Worm (Caenorhabditis elegans) whole organism, L4 larva: ENCODE data around the gene bgnt-1.1.

ENCODE experiments used
- D1046.2 ChIP-seq: fragments of 200-800 bp; sonication (Bioruptor generic); IDR thresholded peaks from 2 replicates; pipeline ENCODE4 v1.3.6; 2022; ENCODE audit warnings: missing genetic modification characterization, missing compliant biosample characterization
- T26A8.4 ChIP-seq: fragments of 200-800 bp; sonication (Bioruptor generic); IDR thresholded peaks from 2 replicates; pipeline ENCODE4 v1.3.6; 2022; ENCODE audit warnings: missing genetic modification characterization, missing compliant biosample characterization
- Y48G9A.11 ChIP-seq: fragments of 200-800 bp; sonication (Bioruptor generic); IDR thresholded peaks from 2 replicates; pipeline ENCODE4 v1.3.6; 2022; ENCODE audit warnings: missing genetic modification reagents, missing genetic modification characterization, missing compliant biosample characterization
- aha-1 ChIP-seq: fragments of 150-350 bp; peaks from one replicate; lab custom pipeline; 2014; ENCODE audit warnings: missing biosample characterization, missing genetic modification characterization
- ama-1 ChIP-seq: fragments of 150-350 bp; optimal IDR thresholded peaks from 2 replicates; lab custom pipeline; 2014; ENCODE audit warnings: inconsistent platforms, mixed read lengths
- arid-1 ChIP-seq: fragments of 200-800 bp; sonication (Bioruptor generic); conservative IDR thresholded peaks from 2 replicates; pipeline ENCODE4 v1.3.6; 2022; ENCODE audit warnings: missing genetic modification reagents, missing genetic modification characterization, missing compliant biosample characterization
- attf-4 ChIP-seq: sonication (generic microtip); optimal IDR thresholded peaks from 3 replicates; lab custom pipeline; 2017; ENCODE audit warnings: missing biosample characterization, missing genetic modification characterization
- daf-16 ChIP-seq, 3 experiments: sonication (generic microtip); optimal IDR thresholded peaks; 2 replicates each; lab custom pipeline; 2016 to 2017; ENCODE audit warnings: missing genetic modification characterization in 3 of 3, missing genetic modification reagents in 3 of 3, mild to moderate bottlenecking in 2 of 3, missing compliant biosample characterization in 2 of 3, missing biosample characterization in 1 of 3, moderate library complexity in 1 of 3
- daf-19 ChIP-seq: fragments of 200-800 bp; sonication (Bioruptor generic); conservative IDR thresholded peaks from 2 replicates; pipeline ENCODE4 v1.3.6; 2022; ENCODE audit warnings: missing genetic modification characterization, missing compliant biosample characterization
- dmd-6 ChIP-seq: fragments of 200-800 bp; sonication (Bioruptor generic); IDR thresholded peaks from 2 replicates; pipeline ENCODE4 v1.3.6; 2022; ENCODE audit warnings: missing genetic modification reagents, missing genetic modification characterization, missing compliant biosample characterization
- dve-1 ChIP-seq: sonication (generic microtip); optimal IDR thresholded peaks from 2 replicates; lab custom pipeline; 2017; ENCODE audit warnings: antibody characterized with exemption, mild to moderate bottlenecking, missing genetic modification characterization, missing compliant biosample characterization; ENCODE audit not compliant: insufficient read depth
- egl-27 ChIP-seq: sonication (generic microtip); optimal IDR thresholded peaks from 3 replicates; lab custom pipeline; 2017; ENCODE audit warnings: missing biosample characterization, missing genetic modification reagents, missing genetic modification characterization
- egl-43 ChIP-seq: fragments of 200-800 bp; sonication (Bioruptor generic); IDR thresholded peaks from 2 replicates; pipeline ENCODE4 v1.3.6; 2022; ENCODE audit warnings: missing genetic modification reagents, missing genetic modification characterization, missing compliant biosample characterization
- fos-1 ChIP-seq: fragments of 150-350 bp; optimal IDR thresholded peaks from 2 replicates; lab custom pipeline; 2014; ENCODE audit warnings: missing biosample characterization, missing genetic modification characterization
- hif-1 ChIP-seq, 2 experiments: sonication (generic microtip); optimal IDR thresholded peaks; 2 replicates each; lab custom pipeline; 2016 to 2017; ENCODE audit warnings: missing compliant biosample characterization in 2 of 2, missing genetic modification characterization in 2 of 2, missing genetic modification reagents in 2 of 2, missing genotype in 2 of 2, mild to moderate bottlenecking in 1 of 2
- hlh-11 ChIP-seq: fragments of 200-800 bp; sonication (Bioruptor generic); optimal IDR thresholded peaks from 2 replicates; lab custom pipeline; 2018; ENCODE audit warnings: mild to moderate bottlenecking, missing genetic modification characterization, missing compliant biosample characterization
- hlh-30 ChIP-seq: sonication (generic microtip); optimal IDR thresholded peaks from 2 replicates; lab custom pipeline; 2017; ENCODE audit warnings: antibody characterized with exemption, mild to moderate bottlenecking, missing genetic modification characterization, missing compliant biosample characterization; ENCODE audit not compliant: insufficient read depth
- hmg-1.1 ChIP-seq: fragments of 200-800 bp; sonication (Bioruptor generic); IDR thresholded peaks from 2 replicates; pipeline ENCODE4 v1.3.6; 2022; ENCODE audit warnings: missing genetic modification reagents, missing genetic modification characterization, missing compliant biosample characterization
- lim-7 ChIP-seq: fragments of 200-800 bp; sonication (Bioruptor generic); IDR thresholded peaks from 2 replicates; pipeline ENCODE4 v1.3.6; 2022; ENCODE audit warnings: missing genetic modification characterization, missing compliant biosample characterization
- lin-1 ChIP-seq: fragments of 200-800 bp; sonication (Bioruptor generic); IDR thresholded peaks from 2 replicates; pipeline ENCODE4 v1.3.6; 2022; ENCODE audit warnings: missing genetic modification reagents, missing genetic modification characterization, missing compliant biosample characterization
- lin-39 ChIP-seq: fragments of 150-350 bp; optimal IDR thresholded peaks from 2 replicates; lab custom pipeline; 2014; ENCODE audit warnings: missing biosample characterization, missing genetic modification reagents, missing genetic modification characterization
- lir-3 ChIP-seq: sonication (generic microtip); optimal IDR thresholded peaks from 2 replicates; lab custom pipeline; 2016; ENCODE audit warnings: mild to moderate bottlenecking, missing genetic modification characterization, missing compliant biosample characterization
- lsy-2 ChIP-seq, 2 experiments: fragments of 150-350 bp in 1 of 2; sonication (generic microtip) in 1 of 2; optimal IDR thresholded peaks; 2 replicates each; lab custom pipeline; 2014 to 2017; ENCODE audit warnings: missing biosample characterization in 2 of 2, missing genetic modification characterization in 2 of 2
- madf-9 ChIP-seq: fragments of 200-800 bp; sonication (Bioruptor generic); conservative IDR thresholded peaks from 2 replicates; pipeline ENCODE4 v1.3.6; 2022; ENCODE audit warnings: missing genetic modification reagents, missing genetic modification characterization, missing compliant biosample characterization
- mdl-1 ChIP-seq, 2 experiments: fragments of 150-350 bp in 1 of 2; sonication (generic microtip) in 1 of 2; optimal IDR thresholded peaks; 2 replicates each; lab custom pipeline; 2014 to 2017; ENCODE audit warnings: missing biosample characterization in 2 of 2, missing genetic modification characterization in 2 of 2
- mdt-29 ChIP-seq: fragments of 200-800 bp; sonication (Bioruptor generic); IDR thresholded peaks from 2 replicates; pipeline ENCODE4 v1.3.6; 2022; ENCODE audit warnings: missing genetic modification reagents, missing genetic modification characterization, missing compliant biosample characterization
- mes-2 ChIP-seq: sonication (generic microtip); optimal IDR thresholded peaks from 2 replicates; lab custom pipeline; 2016; ENCODE audit warnings: missing genotype, mild to moderate bottlenecking, missing genetic modification characterization, missing compliant biosample characterization; ENCODE audit not compliant: poor library complexity, severe bottlenecking
- mxl-3 ChIP-seq: fragments of 200-800 bp; sonication (Bioruptor generic); optimal IDR thresholded peaks from 2 replicates; lab custom pipeline; 2018; ENCODE audit warnings: mild to moderate bottlenecking, missing genetic modification characterization, missing compliant biosample characterization
- nhr-10 ChIP-seq: fragments of 150-350 bp; optimal IDR thresholded peaks from 2 replicates; lab custom pipeline; 2014; ENCODE audit warnings: missing biosample characterization, missing genetic modification characterization
- nhr-102 ChIP-seq: sonication (generic microtip); optimal IDR thresholded peaks from 2 replicates; lab custom pipeline; 2016; ENCODE audit warnings: mild to moderate bottlenecking, missing genetic modification characterization, moderate library complexity, missing compliant biosample characterization
- nhr-11 ChIP-seq: fragments of 150-350 bp; optimal IDR thresholded peaks from 2 replicates; lab custom pipeline; 2014; ENCODE audit warnings: missing biosample characterization, missing genetic modification characterization
- nhr-28 ChIP-seq: fragments of 150-350 bp; optimal IDR thresholded peaks from 2 replicates; lab custom pipeline; 2014; ENCODE audit warnings: missing biosample characterization, missing genetic modification characterization
- nhr-42 ChIP-seq: fragments of 200-800 bp; sonication (Bioruptor generic); IDR thresholded peaks from 2 replicates; pipeline ENCODE4 v1.3.6; 2022; ENCODE audit warnings: missing genetic modification characterization, missing compliant biosample characterization
- nhr-48 ChIP-seq: sonication (generic microtip); optimal IDR thresholded peaks from 2 replicates; lab custom pipeline; 2016; ENCODE audit warnings: mild to moderate bottlenecking, missing genetic modification characterization, missing compliant biosample characterization
- nhr-6 ChIP-seq: fragments of 150-350 bp; optimal IDR thresholded peaks from 2 replicates; lab custom pipeline; 2014; ENCODE audit warnings: missing biosample characterization, missing genetic modification characterization
- nhr-77 ChIP-seq: fragments of 150-350 bp; optimal IDR thresholded peaks from 2 replicates; lab custom pipeline; 2014; ENCODE audit warnings: missing biosample characterization, missing genetic modification characterization
- php-3 ChIP-seq: fragments of 200-800 bp; sonication (Bioruptor generic); IDR thresholded peaks from 2 replicates; pipeline ENCODE4 v1.3.6; 2022; ENCODE audit warnings: missing genetic modification reagents, missing genetic modification characterization, missing compliant biosample characterization
- pqm-1 ChIP-seq: sonication (generic microtip); optimal IDR thresholded peaks from 2 replicates; lab custom pipeline; 2017; ENCODE audit warnings: missing biosample characterization, missing genetic modification characterization
- set-16 ChIP-seq: fragments of 200-800 bp; sonication (Bioruptor generic); IDR thresholded peaks from 2 replicates; pipeline ENCODE4 v1.3.6; 2022; ENCODE audit warnings: missing genetic modification reagents, missing genetic modification characterization, missing compliant biosample characterization
- tra-1 ChIP-seq: fragments of 200-800 bp; sonication (Bioruptor generic); IDR thresholded peaks from 2 replicates; pipeline ENCODE4 v1.3.6; 2022; ENCODE audit warnings: missing genetic modification reagents, missing genetic modification characterization, missing compliant biosample characterization
- unc-39 ChIP-seq: sonication (generic microtip); optimal IDR thresholded peaks from 2 replicates; lab custom pipeline; 2017; ENCODE audit warnings: missing biosample characterization, missing genetic modification characterization
- vab-7 ChIP-seq: fragments of 200-800 bp; sonication (Bioruptor generic); IDR thresholded peaks from 2 replicates; pipeline ENCODE4 v1.3.6; 2022; ENCODE audit warnings: missing genetic modification reagents, missing genetic modification characterization, missing compliant biosample characterization
- zfp-3 ChIP-seq: fragments of 200-800 bp; sonication (Bioruptor generic); conservative IDR thresholded peaks from 2 replicates; pipeline ENCODE4 v1.3.6; 2022; ENCODE audit warnings: missing genetic modification reagents, missing genetic modification characterization, missing compliant biosample characterization
- zip-2 ChIP-seq: fragments of 150-350 bp; optimal IDR thresholded peaks from 2 replicates; lab custom pipeline; 2014; ENCODE audit warnings: missing biosample characterization, missing genetic modification characterization

The bgnt-1.1 gene

ce11 chrIV:10500481-10500880, 27.9 kb downstream of the bgnt-1.1 start:
- TF ChIP-seq nhr-28 = no peak
- no peak for TF ChIP-seq attf-4 (tag; lab: Kevin White, UChicago)
- TF ChIP-seq aha-1 (tag; lab: Kevin White, UChicago) = no peak
- TF ChIP-seq lir-3 (tag; lab: Kevin White, UChicago) = no peak
- TF ChIP-seq vab-7 = no peak
- TF ChIP-seq T26A8.4 (GFP tag; lab: Robert Waterston, UW) = no peak
- TF ChIP-seq egl-43 (GFP tag; lab: Robert Waterston, UW) = no peak
- no peak for TF ChIP-seq daf-19 (GFP tag; lab: Robert Waterston, UW)
- TF ChIP-seq hif-1 (tag; optimal IDR thresholded peaks at IDR 0.05; lab: Kevin White, UChicago) = no peak

- no peak for TF ChIP-seq dve-1
- no peak for TF ChIP-seq lim-7 (GFP tag; lab: Robert Waterston, UW)
- peak; percentile 91 for TF ChIP-seq aha-1 (tag; lab: Kevin White, UChicago)
- no peak for TF ChIP-seq mdt-29 (GFP tag; lab: Robert Waterston, UW)
- TF ChIP-seq lin-1 (GFP tag; lab: Robert Waterston, UW) = no peak
These were observed 29.1 kb downstream of the bgnt-1.1 start, which contains the start of gene tax-6 for ce11 chrIV:10501550-10502240. Gene tax-6 (minus strand): TSS chrIV:10501600.

ce11 chrIV:10502345-10502744, 29.8 kb downstream of the bgnt-1.1 start:
- TF ChIP-seq php-3 (GFP tag; lab: Robert Waterston, UW) (peak; percentile 55; the same call in 1 of the 2 replicates), hmg-1.1 (GFP tag; lab: Robert Waterston, UW) (peak; percentile 30; the same call in 1 of the 2 replicates), hlh-30 (peak; percentile 87), mes-2 (tag; lab: Kevin White, UChicago) (peak; percentile 74), zfp-3 (GFP tag; lab: Robert Waterston, UW) (0 out of 2 replicates have a peak, but pooled peaks have one; percentile 37), lin-39 (tag; lab: Kevin White, UChicago) (no peak), ama-1 (lab: Kevin White, UChicago) (peak; percentile 65), pqm-1 (tag; lab: Kevin White, UChicago) (peak; percentile 76), vab-7 (no peak), lsy-2 (tag; optimal IDR thresholded peaks at IDR 0.05; lab: Kevin White, UChicago) (peak in 1 of 2 experiments; percentile 63), arid-1 (GFP tag; lab: Robert Waterston, UW) (no peak), nhr-77 (peak; percentile 86), dve-1 (peak; percentile 95), fos-1 (no peak), T26A8.4 (GFP tag; lab: Robert Waterston, UW) (peak; percentile 45; the same call in 1 of the 2 replicates), hif-1 (tag; optimal IDR thresholded peaks at IDR 0.05; lab: Kevin White, UChicago) (peak in 1 of 2 experiments; percentile 84), dmd-6 (GFP tag; lab: Robert Waterston, UW) (peak; percentile 84), D1046.2 (GFP tag; lab: Robert Waterston, UW) (no peak), nhr-102 (peak; percentile 16), nhr-6 (tag; lab: Kevin White, UChicago) (peak; percentile 77), Y48G9A.11 (GFP tag; lab: Robert Waterston, UW) (no peak), nhr-11 (tag; lab: Kevin White, UChicago) (peak; percentile 64), daf-16 (GFP tag; optimal IDR thresholded peaks at IDR 0.05; lab: Kevin White, UChicago) (peak in 1 of 2 experiments; percentile 36), daf-16 (tag; optimal IDR thresholded peaks at IDR 0.05; lab: Kevin White, UChicago) (peak; percentile 97), hlh-11 (tag; lab: Kevin White, UChicago) (peak; percentile 96), nhr-28 (peak; percentile 90), aha-1 (tag; lab: Kevin White, UChicago) (peak; percentile 89), mxl-3 (GFP tag; lab: Kevin White, UChicago) (peak; percentile 8), nhr-10 (tag; lab: Kevin White, UChicago) (peak; percentile 51), lin-1 (GFP tag; lab: Robert Waterston, UW) (0 out of 2 replicates have a peak, but pooled peaks have one; percentile 20), set-16 (GFP tag; lab: Robert Waterston, UW) (no peak), madf-9 (no peak), lim-7 (GFP tag; lab: Robert Waterston, UW) (no peak), tra-1 (GFP tag; lab: Robert Waterston, UW) (0 out of 2 replicates have a peak, but pooled peaks have one; percentile 57), unc-39 (tag; lab: Kevin White, UChicago) (no peak), mdl-1 (tag; optimal IDR thresholded peaks at IDR 0.05; lab: Kevin White, UChicago) (peak in 1 of 2 experiments; percentile 60), nhr-42 (GFP tag; lab: Robert Waterston, UW) (0 out of 2 replicates have a peak, but pooled peaks have one; percentile 26), nhr-48 (tag; lab: Kevin White, UChicago) (peak; percentile 25), zip-2 (peak; percentile 32), egl-27 (tag; lab: Kevin White, UChicago) (no peak)
